Fruit fly (Drosophila melanogaster): Measurements from ENCODE around the gene Bka.

Bka gene

DNA sequence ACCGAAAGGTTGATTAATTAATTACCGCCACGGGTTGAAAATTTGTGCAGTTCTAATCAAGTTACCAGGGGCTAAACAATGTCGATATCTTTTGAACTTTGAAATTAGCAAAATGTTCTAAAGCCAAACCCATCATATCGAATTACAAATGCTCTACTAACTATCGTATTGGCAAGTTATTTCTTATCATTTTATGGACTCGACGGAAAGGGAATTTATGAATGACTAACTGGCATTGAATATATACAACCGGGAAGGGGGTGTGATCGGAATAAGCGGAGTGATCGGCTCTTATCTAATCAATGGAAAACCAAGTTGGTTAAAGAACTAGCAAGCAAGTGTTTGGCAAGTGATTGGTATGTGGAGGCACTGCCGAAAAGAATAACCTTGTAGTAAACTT is 48.4 kb downstream of the Bka start:
- TF ChIP-seq maf-S (GFP tag; optimal IDR thresholded peaks at IDR 0.05): peak; percentile 3
- TF ChIP-seq Hmx (GFP tag; optimal IDR thresholded peaks at IDR 0.05): no peak
- TF ChIP-seq PHDP (tag; optimal IDR thresholded peaks at IDR 0.05): peak; percentile 3
- peak; percentile 15 for TF ChIP-seq CG15514 (GFP tag; optimal IDR thresholded peaks at IDR 0.05)
- TF ChIP-seq CG12769 (tag; optimal IDR thresholded peaks at IDR 0.05): peak; percentile 72
- TF ChIP-seq Hey (tag; optimal IDR thresholded peaks at IDR 0.05): peak; percentile 51
- TF ChIP-seq CG3281 (GFP tag; optimal IDR thresholded peaks at IDR 0.05): peak; percentile 2
- TF ChIP-seq gcm (GFP tag; optimal IDR thresholded peaks at IDR 0.05): no peak
- TF ChIP-seq Elba2 (GFP tag; optimal IDR thresholded peaks at IDR 0.05): no peak
- no peak for TF ChIP-seq HHEX (GFP tag; optimal IDR thresholded peaks at IDR 0.05)
- peak; percentile 48 for TF ChIP-seq schlank (tag; optimal IDR thresholded peaks at IDR 0.05)
- peak; percentile 62; the same call in 1 of the 2 replicates for TF ChIP-seq Atf6 (GFP tag; IDR thresholded peaks at IDR 0.05)
- no peak for TF ChIP-seq CG8290 (GFP tag; optimal IDR thresholded peaks at IDR 0.05)
- TF ChIP-seq CG8290 (tag; optimal IDR thresholded peaks at IDR 0.05): peak in 1 of 2 experiments; percentile 85
- TF ChIP-seq CG12659 (GFP tag; optimal IDR thresholded peaks at IDR 0.05): peak; percentile 8
- TF ChIP-seq kay (GFP tag; optimal IDR thresholded peaks at IDR 0.05): peak; percentile 56
- peak; percentile 48; the same call in 1 of the 2 replicates for TF ChIP-seq CG32532 (GFP tag; IDR thresholded peaks at IDR 0.05)
- TF ChIP-seq Meics (GFP tag; optimal IDR thresholded peaks at IDR 0.05): peak; percentile 31
- TF ChIP-seq CG10543 (GFP tag; optimal IDR thresholded peaks at IDR 0.05): peak; percentile 52
- TF ChIP-seq nerfin-1 (tag; optimal IDR thresholded peaks at IDR 0.05): no peak
- peak; percentile 30 for TF ChIP-seq CG13296 (GFP tag; optimal IDR thresholded peaks at IDR 0.05)
- peak; percentile 50 for TF ChIP-seq mam (GFP tag; optimal IDR thresholded peaks at IDR 0.05)
- TF ChIP-seq Fer1 (GFP tag; optimal IDR thresholded peaks at IDR 0.05): peak; percentile 32
- peak; percentile 92 for TF ChIP-seq sd (tag; optimal IDR thresholded peaks at IDR 0.05)
- 0 out of 2 replicates have a peak, but pooled peaks have one; percentile 13 for TF ChIP-seq Ptx1 (GFP tag; IDR thresholded peaks at IDR 0.05)
- peak; percentile 14 for TF ChIP-seq CG7839 (tag; optimal IDR thresholded peaks at IDR 0.05)
- peak; percentile 59 for TF ChIP-seq cwo (GFP tag; optimal IDR thresholded peaks at IDR 0.05)
- peak; percentile 26 for TF ChIP-seq CG6813 (GFP tag; optimal IDR thresholded peaks at IDR 0.05)
- peak; percentile 9 for TF ChIP-seq CG13894 (tag; optimal IDR thresholded peaks at IDR 0.05)
- TF ChIP-seq ftz-f1 (GFP tag; optimal IDR thresholded peaks at IDR 0.05): peak; percentile 39
- peak; percentile 34 for TF ChIP-seq Hmr (GFP tag; optimal IDR thresholded peaks at IDR 0.05)
- peak; percentile 97 for TF ChIP-seq exex (tag; optimal IDR thresholded peaks at IDR 0.05)
- TF ChIP-seq C15 (GFP tag; IDR thresholded peaks at IDR 0.05): no peak
- TF ChIP-seq z (GFP tag; IDR thresholded peaks at IDR 0.05): no peak
- TF ChIP-seq mirr (GFP tag; optimal IDR thresholded peaks at IDR 0.05): peak; percentile 99
- peak; percentile 39 for TF ChIP-seq Deaf1 (tag; optimal IDR thresholded peaks at IDR 0.05)
- peak; percentile 8 for TF ChIP-seq CG12071 (GFP tag; optimal IDR thresholded peaks at IDR 0.05)
- TF ChIP-seq crol (GFP tag; IDR thresholded peaks at IDR 0.05): peak; percentile 35; the same call in 1 of the 2 replicates
- TF ChIP-seq Rfx (GFP tag; IDR thresholded peaks at IDR 0.05): peak; percentile 69
- TF ChIP-seq lbe (GFP tag; optimal IDR thresholded peaks at IDR 0.05): no peak
- peak; percentile 48 for TF ChIP-seq Fer3 (tag; optimal IDR thresholded peaks at IDR 0.05)
- peak; percentile 96 for TF ChIP-seq D19A (tag; optimal IDR thresholded peaks at IDR 0.05)
- peak; percentile 65 for TF ChIP-seq caup (GFP tag; optimal IDR thresholded peaks at IDR 0.05; ENCODE audit: severe bottlenecking)
- TF ChIP-seq NfI (GFP tag; optimal IDR thresholded peaks at IDR 0.05): peak; percentile 23
- TF ChIP-seq Drgx (GFP tag; IDR thresholded peaks at IDR 0.05): no peak
- peak; percentile 76 for TF ChIP-seq row (GFP tag; IDR thresholded peaks at IDR 0.05)
- no peak for TF ChIP-seq YL-1 (GFP tag; optimal IDR thresholded peaks at IDR 0.05)
- peak; percentile 42 for TF ChIP-seq CG2678 (tag; optimal IDR thresholded peaks at IDR 0.05)
- TF ChIP-seq CG9727 (GFP tag; optimal IDR thresholded peaks at IDR 0.05): no peak
- no peak for TF ChIP-seq Ravus (GFP tag; IDR thresholded peaks at IDR 0.05)
